Worm (Caenorhabditis elegans): Measurements from ENCODE around the gene T10G3.4.

T10G3.4 gene

DNA sequence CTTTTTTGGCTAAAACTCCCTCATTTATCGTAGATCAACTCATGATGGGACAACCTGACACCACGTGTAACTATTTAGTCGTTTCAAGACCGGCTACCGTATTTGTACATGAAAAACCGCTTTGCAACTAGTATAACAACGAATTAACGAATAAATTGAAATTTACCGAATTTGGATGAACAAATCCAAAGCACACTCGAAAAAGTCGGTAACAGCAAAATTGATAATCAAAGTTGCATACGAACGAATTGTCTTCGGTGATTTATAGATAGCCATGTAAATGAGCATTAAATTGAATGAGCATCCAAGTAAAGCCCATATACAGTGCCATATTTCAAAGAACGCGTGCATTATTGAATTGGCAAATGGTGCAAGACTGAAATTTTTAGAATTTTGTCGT is 51.9 kb downstream of the T10G3.4 start, which contains the start of gene srd-17:
Gene srd-17, minus strand, starts transcription at position 351 of the 400 bp plus-strand sequence.
- no peak for TF ChIP-seq zim-3 (tag; optimal IDR thresholded peaks at IDR 0.05)
- no peak for TF ChIP-seq ceh-79 (tag; optimal IDR thresholded peaks at IDR 0.05)
- TF ChIP-seq ztf-26 (tag; optimal IDR thresholded peaks at IDR 0.05): no peak
- TF ChIP-seq nhr-179 (tag; optimal IDR thresholded peaks at IDR 0.05): no peak

Data from whole organism, young adult.